Fruit fly (Drosophila melanogaster): ENCODE measurements around the gene mus302.

Gene mus302

dm6 chr3L:16779704-16780173 is at the start of gene mus302, which contains the start of gene CG9705:
TSS of gene mus302 (minus strand) at chr3L:16779736.
TSS of gene CG9705 (plus strand) at chr3L:16780100.
- TF ChIP-seq Hr96 (GFP tag; optimal IDR thresholded peaks at IDR 0.05) (no peak), cnc (optimal IDR thresholded peaks at IDR 0.05) (no peak), toe (GFP tag; optimal IDR thresholded peaks at IDR 0.05) (no peak), CG5204 (GFP tag; optimal IDR thresholded peaks at IDR 0.05) (no peak), CG14711 (tag; optimal IDR thresholded peaks at IDR 0.05) (peak; percentile 32), ovo (GFP tag; optimal IDR thresholded peaks at IDR 0.05) (no peak), Clk (GFP tag; optimal IDR thresholded peaks at IDR 0.05) (no peak), CG33017 (tag; optimal IDR thresholded peaks at IDR 0.05) (no peak), Crg-1 (GFP tag; optimal IDR thresholded peaks at IDR 0.05) (no peak), CG1620 (GFP tag; optimal IDR thresholded peaks at IDR 0.05) (peak; percentile 44), bab1 (GFP tag; optimal IDR thresholded peaks at IDR 0.05) (no peak), tj (GFP tag; optimal IDR thresholded peaks at IDR 0.05) (no peak), CG11617 (GFP tag; optimal IDR thresholded peaks at IDR 0.05) (peak; percentile 51), CG12768 (GFP tag; optimal IDR thresholded peaks at IDR 0.05) (peak; percentile 25), CG7045 (GFP tag; optimal IDR thresholded peaks at IDR 0.05) (no peak), Mnt (GFP tag; optimal IDR thresholded peaks at IDR 0.05) (no peak), kay (GFP tag; ENCODE audit: borderline replicate concordance) (no peak), cic (GFP tag; optimal IDR thresholded peaks at IDR 0.05) (no peak), CG7101 (tag; optimal IDR thresholded peaks at IDR 0.05) (peak; percentile 48), pad (GFP tag; optimal IDR thresholded peaks at IDR 0.05) (peak; percentile 15)

- no peak for TF ChIP-seq cnc (optimal IDR thresholded peaks at IDR 0.05)
- TF ChIP-seq tj (GFP tag; optimal IDR thresholded peaks at IDR 0.05): no peak
- no peak for TF ChIP-seq ovo (GFP tag; optimal IDR thresholded peaks at IDR 0.05)
- TF ChIP-seq toe (GFP tag; optimal IDR thresholded peaks at IDR 0.05): no peak
- TF ChIP-seq CG5204 (GFP tag; optimal IDR thresholded peaks at IDR 0.05): no peak
- TF ChIP-seq cic (GFP tag; optimal IDR thresholded peaks at IDR 0.05): no peak
- no peak for TF ChIP-seq Hr96 (GFP tag; optimal IDR thresholded peaks at IDR 0.05)
- no peak for TF ChIP-seq bab1 (GFP tag; optimal IDR thresholded peaks at IDR 0.05)
Observed at dm6 chr3L:16828967-16829366, 49.4 kb upstream of the mus302 start, which contains the start of gene CG13024. TSS of gene CG13024 (minus strand) at chr3L:16829074.

dm6 chr3L:16825195-16825594 is 45.7 kb upstream of the mus302 start:
- no peak for TF ChIP-seq Crg-1 (GFP tag; optimal IDR thresholded peaks at IDR 0.05)
- TF ChIP-seq CG7101 (tag; optimal IDR thresholded peaks at IDR 0.05): no peak
- TF ChIP-seq kay (GFP tag; ENCODE audit: borderline replicate concordance): no peak

dm6 chr3L:16824725-16825124 is 45.2 kb upstream of the mus302 start:
- TF ChIP-seq CG14711 (tag; optimal IDR thresholded peaks at IDR 0.05) (no peak), pad (GFP tag; optimal IDR thresholded peaks at IDR 0.05) (no peak), cnc (optimal IDR thresholded peaks at IDR 0.05) (no peak), CG33017 (tag; optimal IDR thresholded peaks at IDR 0.05) (no peak), tj (GFP tag; optimal IDR thresholded peaks at IDR 0.05) (no peak), toe (GFP tag; optimal IDR thresholded peaks at IDR 0.05) (no peak), CG11617 (GFP tag; optimal IDR thresholded peaks at IDR 0.05) (no peak), CG1620 (GFP tag; optimal IDR thresholded peaks at IDR 0.05) (no peak), kay (GFP tag; ENCODE audit: borderline replicate concordance) (no peak), Hr96 (GFP tag; optimal IDR thresholded peaks at IDR 0.05) (no peak)

- TF ChIP-seq Mnt (GFP tag; optimal IDR thresholded peaks at IDR 0.05) (no peak), Clk (GFP tag; optimal IDR thresholded peaks at IDR 0.05) (no peak), CG5204 (GFP tag; optimal IDR thresholded peaks at IDR 0.05) (no peak), Hr96 (GFP tag; optimal IDR thresholded peaks at IDR 0.05) (no peak), CG14711 (tag; optimal IDR thresholded peaks at IDR 0.05) (no peak), ovo (GFP tag; optimal IDR thresholded peaks at IDR 0.05) (no peak), CG33017 (tag; optimal IDR thresholded peaks at IDR 0.05) (no peak), CG1620 (GFP tag; optimal IDR thresholded peaks at IDR 0.05) (no peak)
Observed at dm6 chr3L:16818063-16818462, 38.5 kb upstream of the mus302 start.

- TF ChIP-seq CG7045 (GFP tag; optimal IDR thresholded peaks at IDR 0.05): no peak
- TF ChIP-seq ovo (GFP tag; optimal IDR thresholded peaks at IDR 0.05): no peak
- no peak for TF ChIP-seq Mnt (GFP tag; optimal IDR thresholded peaks at IDR 0.05)
- no peak for TF ChIP-seq CG11617 (GFP tag; optimal IDR thresholded peaks at IDR 0.05)
- TF ChIP-seq CG33017 (tag; optimal IDR thresholded peaks at IDR 0.05): no peak
- TF ChIP-seq bab1 (GFP tag; optimal IDR thresholded peaks at IDR 0.05): no peak
- no peak for TF ChIP-seq Hr96 (GFP tag; optimal IDR thresholded peaks at IDR 0.05)
- no peak for TF ChIP-seq Clk (GFP tag; optimal IDR thresholded peaks at IDR 0.05)
- TF ChIP-seq kay (GFP tag; ENCODE audit: borderline replicate concordance): no peak
Observed at dm6 chr3L:16813984-16814383, 34.4 kb upstream of the mus302 start.

dm6 chr3L:16811908-16812307 is 32.4 kb upstream of the mus302 start:
- TF ChIP-seq CG14711 (tag; optimal IDR thresholded peaks at IDR 0.05) (no peak), CG11617 (GFP tag; optimal IDR thresholded peaks at IDR 0.05) (no peak), ovo (GFP tag; optimal IDR thresholded peaks at IDR 0.05) (no peak), tj (GFP tag; optimal IDR thresholded peaks at IDR 0.05) (no peak), CG33017 (tag; optimal IDR thresholded peaks at IDR 0.05) (no peak), CG12768 (GFP tag; optimal IDR thresholded peaks at IDR 0.05) (no peak), bab1 (GFP tag; optimal IDR thresholded peaks at IDR 0.05) (no peak), pad (GFP tag; optimal IDR thresholded peaks at IDR 0.05) (no peak), Clk (GFP tag; optimal IDR thresholded peaks at IDR 0.05) (no peak), CG7045 (GFP tag; optimal IDR thresholded peaks at IDR 0.05) (no peak), Mnt (GFP tag; optimal IDR thresholded peaks at IDR 0.05) (no peak), toe (GFP tag; optimal IDR thresholded peaks at IDR 0.05) (no peak), CG1620 (GFP tag; optimal IDR thresholded peaks at IDR 0.05) (no peak), kay (GFP tag; ENCODE audit: borderline replicate concordance) (no peak), CG5204 (GFP tag; optimal IDR thresholded peaks at IDR 0.05) (no peak), Hr96 (GFP tag; optimal IDR thresholded peaks at IDR 0.05) (no peak), Crg-1 (GFP tag; optimal IDR thresholded peaks at IDR 0.05) (no peak), cnc (optimal IDR thresholded peaks at IDR 0.05) (no peak), cic (GFP tag; optimal IDR thresholded peaks at IDR 0.05) (no peak)

Data from whole organism, adult.